Fruit fly (Drosophila melanogaster) whole organism, adult: ENCODE results near the gene CG14795.
A peak's percentile ranks its signal among the peaks of the same experiment; 100 is the strongest.

Source experiments
- CG11617 ChIP-seq: fragments of 200-800 bp; sonication (Bioruptor generic); optimal IDR thresholded peaks from 2 replicates; lab custom pipeline; 2017; ENCODE audit warnings: mild to moderate bottlenecking, missing biosample characterization, missing genetic modification reagents, missing genetic modification characterization
- CG12768 ChIP-seq: fragments of 200-800 bp; sonication (Bioruptor generic); optimal IDR thresholded peaks from 2 replicates; lab custom pipeline; 2017; ENCODE audit warnings: missing biosample characterization, missing genetic modification characterization, mild to moderate bottlenecking, moderate library complexity, missing genetic modification reagents
- CG14711 ChIP-seq: fragments of 200-800 bp; sonication (Bioruptor generic); optimal IDR thresholded peaks from 2 replicates; lab custom pipeline; 2018; ENCODE audit warnings: missing biosample characterization, mild to moderate bottlenecking, missing genetic modification characterization, moderate library complexity
- CG1620 ChIP-seq: fragments of 200-800 bp; sonication (Bioruptor generic); optimal IDR thresholded peaks from 2 replicates; lab custom pipeline; 2016; ENCODE audit warnings: missing biosample characterization, missing genetic modification characterization
- CG33017 ChIP-seq: fragments of 200-800 bp; sonication (Bioruptor generic); optimal IDR thresholded peaks from 2 replicates; lab custom pipeline; 2018; ENCODE audit warnings: missing biosample characterization, mild to moderate bottlenecking, missing genetic modification characterization, moderate library complexity
- CG5204 ChIP-seq: fragments of 200-800 bp; sonication (Bioruptor generic); optimal IDR thresholded peaks from 2 replicates; lab custom pipeline; 2016; ENCODE audit warnings: missing biosample characterization, missing genetic modification characterization
- CG7045 ChIP-seq: fragments of 200-800 bp; sonication (Bioruptor generic); optimal IDR thresholded peaks from 2 replicates; lab custom pipeline; 2017; ENCODE audit warnings: missing biosample characterization, mild to moderate bottlenecking, missing genetic modification characterization
- CG7101 ChIP-seq: fragments of 200-800 bp; sonication (Bioruptor generic); optimal IDR thresholded peaks from 2 replicates; lab custom pipeline; 2018; ENCODE audit warnings: missing biosample characterization, mild to moderate bottlenecking, missing genetic modification characterization, moderate library complexity
- Clk ChIP-seq: fragments of 200-800 bp; sonication (Bioruptor generic); optimal IDR thresholded peaks from 2 replicates; lab custom pipeline; 2017; ENCODE audit warnings: missing biosample characterization, missing genetic modification characterization
- Crg-1 ChIP-seq: fragments of 200-800 bp; sonication (Bioruptor generic); optimal IDR thresholded peaks from 2 replicates; lab custom pipeline; 2016; ENCODE audit warnings: missing biosample characterization, missing genetic modification characterization
- Hr96 ChIP-seq: fragments of 200-800 bp; sonication (Bioruptor generic); optimal IDR thresholded peaks from 2 replicates; lab custom pipeline; 2016; ENCODE audit warnings: missing biosample characterization, missing genetic modification characterization
- Mnt ChIP-seq: fragments of 200-800 bp; sonication (Bioruptor generic); optimal IDR thresholded peaks from 2 replicates; lab custom pipeline; 2016; ENCODE audit warnings: missing biosample characterization, mild to moderate bottlenecking, missing genetic modification characterization
- bab1 ChIP-seq: fragments of 200-800 bp; sonication (Bioruptor generic); optimal IDR thresholded peaks from 3 replicates; lab custom pipeline; 2019; ENCODE audit warnings: missing biosample characterization, mild to moderate bottlenecking, missing genetic modification characterization, moderate library complexity
- cic ChIP-seq: fragments of 200-800 bp; sonication (Bioruptor generic); optimal IDR thresholded peaks from 2 replicates; lab custom pipeline; 2017; ENCODE audit warnings: missing biosample characterization, mild to moderate bottlenecking, missing genetic modification characterization, moderate library complexity
- cnc ChIP-seq, 2 experiments: fragments of >200 bp; optimal IDR thresholded peaks; 2 replicates each; lab custom pipeline; 2017
- kay ChIP-seq: fragments of 200-800 bp; sonication (Bioruptor generic); peaks from one replicate; lab custom pipeline; 2016; ENCODE audit warnings: missing biosample characterization, missing genetic modification characterization, borderline replicate concordance
- ovo ChIP-seq: fragments of 200-800 bp; sonication (Bioruptor generic); optimal IDR thresholded peaks from 2 replicates; lab custom pipeline; 2016; ENCODE audit warnings: missing biosample characterization, missing genetic modification characterization
- pad ChIP-seq: fragments of 200-800 bp; sonication (Bioruptor generic); optimal IDR thresholded peaks from 3 replicates; lab custom pipeline; 2017; ENCODE audit warnings: missing biosample characterization, missing genetic modification characterization, mild to moderate bottlenecking, moderate library complexity, missing genetic modification reagents
- tj ChIP-seq: fragments of 200-800 bp; sonication (Bioruptor generic); optimal IDR thresholded peaks from 3 replicates; lab custom pipeline; 2017; ENCODE audit warnings: missing biosample characterization, mild to moderate bottlenecking, missing genetic modification characterization, moderate library complexity
- toe ChIP-seq: fragments of 200-800 bp; sonication (Bioruptor generic); optimal IDR thresholded peaks from 2 replicates; lab custom pipeline; 2016; ENCODE audit warnings: missing biosample characterization, missing genetic modification characterization

The CG14795 gene

DNA sequence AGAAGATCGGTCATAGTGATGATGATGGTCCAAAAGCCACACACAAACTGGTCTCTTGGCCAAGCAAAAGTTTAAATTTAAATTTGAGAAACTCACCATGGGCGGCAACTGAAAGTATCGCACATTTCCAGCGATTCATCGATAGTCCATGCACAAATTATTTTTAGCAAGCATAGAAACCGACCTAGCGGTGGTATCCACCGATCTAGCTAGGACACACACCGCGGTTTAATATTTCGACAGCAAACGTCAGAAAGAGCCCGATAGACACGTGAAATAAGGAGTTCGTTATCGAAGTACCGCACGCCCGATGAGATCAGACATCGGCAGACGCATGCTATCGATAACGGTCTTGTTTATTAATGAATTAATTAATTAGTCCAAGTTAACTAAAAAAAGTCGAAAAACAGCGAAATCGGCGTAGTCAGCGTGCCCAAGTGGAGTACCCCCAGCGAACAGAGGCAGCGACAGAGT, at the start of gene CG14795:
CG14795 (minus strand) TSS at position 51 of the 474 bp plus-strand sequence.
- TF ChIP-seq Mnt (peak; percentile 82), CG7045 (GFP tag; lab: Kevin White, UChicago) (no peak), CG1620 (GFP tag; lab: Kevin White, UChicago) (peak; percentile 0), cnc (optimal IDR thresholded peaks at IDR 0.05; lab: Kevin White, UChicago) (no peak), Crg-1 (GFP tag; lab: Kevin White, UChicago) (no peak), Clk (no peak), ovo (GFP tag; lab: Kevin White, UChicago) (peak; percentile 7), bab1 (GFP tag; lab: Kevin White, UChicago) (peak; percentile 83), kay (GFP tag; lab: Kevin White, UChicago) (no peak), tj (no peak), CG7101 (peak; percentile 44), CG5204 (GFP tag; lab: Kevin White, UChicago) (no peak), CG33017 (tag; lab: Kevin White, UChicago) (no peak), CG12768 (GFP tag; lab: Kevin White, UChicago) (no peak), Hr96 (GFP tag; lab: Kevin White, UChicago) (no peak), toe (no peak), CG14711 (tag; lab: Kevin White, UChicago) (peak; percentile 15), cic (GFP tag; lab: Kevin White, UChicago) (peak; percentile 5), CG11617 (GFP tag; lab: Kevin White, UChicago) (no peak), pad (GFP tag; lab: Kevin White, UChicago) (peak; percentile 23)

DNA sequence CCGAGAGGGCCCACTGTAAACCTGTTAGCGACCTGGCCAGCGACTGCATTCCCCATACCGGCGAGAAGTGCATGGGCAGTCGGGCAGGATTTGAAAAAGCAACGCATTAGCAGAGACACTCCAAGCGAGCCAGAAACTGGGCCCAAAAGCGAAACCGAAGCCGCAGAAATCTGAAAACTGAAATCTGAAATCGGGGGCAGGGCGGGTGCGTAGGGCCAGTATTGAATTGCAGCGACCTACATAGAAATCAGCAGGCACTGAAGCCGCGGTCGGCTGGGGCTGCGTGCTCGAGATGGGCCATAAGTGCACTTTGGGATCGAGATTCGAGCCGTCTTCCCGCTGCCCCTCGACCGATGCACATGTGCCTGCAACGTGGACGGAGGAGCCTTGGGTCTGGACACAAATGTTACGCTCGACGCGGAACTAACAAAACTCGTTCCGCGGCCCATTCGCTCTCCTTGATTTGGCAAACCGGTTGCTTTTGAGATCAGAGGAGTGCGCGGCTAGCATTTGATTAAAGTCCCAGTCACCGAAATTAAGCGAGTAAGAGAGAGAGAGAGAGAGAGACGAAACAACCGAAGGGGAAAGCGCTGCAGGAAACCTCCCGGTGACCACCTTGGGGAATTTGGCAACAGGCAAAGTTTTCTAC, 49.6 kb upstream of the CG14795 start:
- TF ChIP-seq Mnt (no peak), ovo (GFP tag; lab: Kevin White, UChicago) (no peak), pad (GFP tag; lab: Kevin White, UChicago) (no peak), bab1 (GFP tag; lab: Kevin White, UChicago) (no peak), tj (no peak), CG11617 (GFP tag; lab: Kevin White, UChicago) (no peak), CG14711 (tag; lab: Kevin White, UChicago) (no peak), CG12768 (GFP tag; lab: Kevin White, UChicago) (no peak), CG5204 (GFP tag; lab: Kevin White, UChicago) (no peak), CG33017 (tag; lab: Kevin White, UChicago) (no peak), CG7045 (GFP tag; lab: Kevin White, UChicago) (no peak), Hr96 (GFP tag; lab: Kevin White, UChicago) (no peak)

DNA sequence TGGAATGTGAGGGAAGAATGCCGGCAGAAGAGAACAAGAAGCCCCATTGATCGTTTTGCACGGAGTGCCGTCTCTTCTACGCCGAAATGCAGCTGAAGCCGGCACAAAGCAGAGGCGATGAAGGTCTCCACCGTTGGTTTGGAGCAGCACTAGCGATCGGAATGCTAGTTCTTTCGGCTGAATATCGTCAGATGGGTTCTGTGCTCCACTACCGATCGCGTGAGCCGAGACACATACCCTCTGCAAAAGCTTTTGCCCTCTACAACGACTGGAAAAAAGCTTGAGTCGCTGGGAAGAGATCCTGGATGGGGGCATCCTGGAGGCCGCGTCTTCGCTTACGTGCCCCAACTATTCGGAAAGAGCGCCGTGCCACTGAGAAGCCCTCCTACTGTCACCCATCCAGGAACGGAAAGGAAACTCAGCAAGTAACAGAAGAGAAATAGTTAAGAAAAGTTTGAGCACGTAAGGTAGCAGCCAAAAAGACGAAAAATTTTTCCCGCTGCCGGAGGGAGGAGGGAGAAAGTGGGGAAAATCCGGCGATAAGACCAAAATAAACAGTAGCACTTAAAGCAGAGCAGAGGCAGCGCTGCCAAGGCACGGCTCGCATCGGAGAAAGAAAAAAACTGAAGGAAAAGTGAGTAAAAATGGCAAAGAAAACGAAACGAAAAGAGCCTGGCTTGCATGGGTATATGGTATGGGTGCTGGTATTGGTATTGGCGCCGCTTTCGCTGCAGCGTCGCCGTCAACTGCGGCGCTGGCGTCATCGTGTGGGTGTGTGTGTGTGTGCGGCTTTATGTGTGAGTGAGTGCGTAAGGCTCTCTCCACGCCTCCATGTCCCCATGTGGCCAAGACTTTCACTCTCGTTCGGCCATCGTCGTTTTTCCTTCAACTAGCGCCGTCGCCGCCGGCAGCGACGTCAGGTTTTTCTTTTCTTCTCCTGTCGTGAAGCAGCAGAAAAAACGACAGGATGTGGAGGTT, 47.7 kb upstream of the CG14795 start:
- TF ChIP-seq tj (peak; percentile 19), Crg-1 (GFP tag; lab: Kevin White, UChicago) (no peak), CG7101 (no peak)

DNA sequence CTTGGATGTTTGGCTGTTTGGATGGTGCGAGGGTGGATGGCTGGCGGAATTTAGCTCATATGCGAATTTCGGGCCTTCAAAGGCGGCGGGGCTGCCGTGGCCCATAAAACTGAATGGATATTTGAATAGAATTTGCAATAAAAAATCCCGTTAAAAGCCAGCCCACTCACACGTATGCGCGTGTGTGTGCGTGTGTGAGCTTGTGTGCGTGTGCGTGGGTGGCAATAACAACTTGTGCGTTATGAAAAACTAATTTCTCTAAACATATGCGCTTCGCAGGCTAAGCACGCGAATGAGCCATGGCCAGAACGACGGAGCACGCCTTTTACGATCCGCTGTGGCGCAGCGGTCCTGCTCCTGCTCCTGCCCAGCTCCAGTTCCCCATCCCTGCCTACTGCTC, 26.0 kb upstream of the CG14795 start:
- TF ChIP-seq CG12768 (GFP tag; lab: Kevin White, UChicago): no peak
- TF ChIP-seq cnc (optimal IDR thresholded peaks at IDR 0.05; lab: Kevin White, UChicago): no peak

DNA sequence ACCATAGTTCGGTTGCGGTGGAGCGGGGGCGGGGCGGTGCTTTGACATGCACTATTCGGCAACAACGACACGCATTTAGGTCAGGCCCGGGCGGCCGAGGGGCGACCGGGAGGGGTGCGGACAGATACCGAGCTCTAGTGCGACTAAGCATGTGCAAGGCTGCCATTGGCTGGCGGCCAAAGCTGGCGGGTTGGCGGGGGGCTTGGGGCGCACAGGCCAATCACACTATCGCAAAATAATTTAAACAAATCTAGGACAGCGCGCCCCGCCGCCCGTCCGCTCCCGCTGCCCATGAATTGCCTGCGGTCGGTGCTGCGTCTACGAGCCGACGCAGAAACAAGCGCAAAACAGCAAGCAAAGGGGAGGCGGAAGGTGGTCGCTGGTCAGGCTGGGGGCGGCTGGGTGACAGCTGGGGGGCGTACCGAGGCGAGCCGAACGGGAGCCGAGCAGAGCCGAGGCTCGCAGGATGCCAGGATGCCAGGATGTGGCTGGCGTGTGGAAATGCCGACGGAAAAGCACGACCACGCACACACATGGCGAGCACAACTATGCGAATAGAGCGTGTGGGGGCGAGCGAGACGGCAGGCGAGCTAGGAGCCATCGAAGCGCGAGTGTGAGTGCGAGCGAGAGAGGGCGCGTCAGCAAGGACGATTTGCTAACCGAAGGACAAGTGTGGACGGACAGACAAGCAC, 22.8 kb upstream of the CG14795 start:
- TF ChIP-seq CG7045 (GFP tag; lab: Kevin White, UChicago) (no peak), tj (no peak), Crg-1 (GFP tag; lab: Kevin White, UChicago) (no peak), CG7101 (no peak), CG12768 (GFP tag; lab: Kevin White, UChicago) (no peak), cnc (optimal IDR thresholded peaks at IDR 0.05; lab: Kevin White, UChicago) (no peak), ovo (GFP tag; lab: Kevin White, UChicago) (no peak), cic (GFP tag; lab: Kevin White, UChicago) (no peak), toe (no peak), Clk (no peak), CG1620 (GFP tag; lab: Kevin White, UChicago) (no peak), CG11617 (GFP tag; lab: Kevin White, UChicago) (no peak), Hr96 (GFP tag; lab: Kevin White, UChicago) (no peak), Mnt (no peak), CG14711 (tag; lab: Kevin White, UChicago) (no peak), bab1 (GFP tag; lab: Kevin White, UChicago) (no peak)

DNA sequence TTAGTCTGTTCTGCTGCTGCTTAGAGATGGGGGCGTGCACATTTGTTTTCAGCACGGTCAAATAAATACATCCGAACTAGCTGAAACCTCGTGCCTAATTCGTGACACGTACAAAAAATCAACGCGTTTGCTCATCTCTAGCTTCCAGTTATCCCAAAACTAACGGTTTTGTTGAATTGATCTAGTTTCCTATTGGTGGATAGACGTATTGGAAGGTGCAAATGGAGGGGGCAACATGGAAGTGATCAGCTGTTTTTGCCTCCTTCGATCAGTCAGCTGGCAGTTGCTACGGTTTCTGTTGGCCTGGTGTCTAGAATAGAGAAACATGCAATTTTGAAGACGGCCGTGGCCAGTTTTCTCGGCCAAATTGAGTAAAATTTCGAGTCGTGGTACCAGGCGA, 5.0 kb upstream of the CG14795 start:
- no peak for TF ChIP-seq cic (GFP tag; lab: Kevin White, UChicago)
- TF ChIP-seq CG1620 (GFP tag; lab: Kevin White, UChicago): peak; percentile 12
- TF ChIP-seq CG11617 (GFP tag; lab: Kevin White, UChicago): peak; percentile 9
- TF ChIP-seq toe: no peak
- TF ChIP-seq CG7101: no peak
- TF ChIP-seq CG5204 (GFP tag; lab: Kevin White, UChicago): no peak
- peak; percentile 61 for TF ChIP-seq bab1 (GFP tag; lab: Kevin White, UChicago)
- TF ChIP-seq Hr96 (GFP tag; lab: Kevin White, UChicago): peak; percentile 11
- TF ChIP-seq ovo (GFP tag; lab: Kevin White, UChicago): peak; percentile 99
- TF ChIP-seq pad (GFP tag; lab: Kevin White, UChicago): peak; percentile 99
